Worm (Caenorhabditis elegans): Measurements from ENCODE around the gene slo-1.

ce11 chrV:18556488-18556887 lies 64.4 kb downstream of the slo-1 start, which contains the start of the genes ttr-24 and ttr-25:
- no peak for TF ChIP-seq flt-1 (GFP tag; IDR thresholded peaks at IDR 0.05)
- TF ChIP-seq F13C5.2 (tag; optimal IDR thresholded peaks at IDR 0.05), result no peak
- TF ChIP-seq aly-1 (tag; optimal IDR thresholded peaks at IDR 0.05), result no peak
- TF ChIP-seq ama-1 (optimal IDR thresholded peaks at IDR 0.05), result no peak
- TF ChIP-seq tra-4 (tag; optimal IDR thresholded peaks at IDR 0.05), result no peak
- TF ChIP-seq ets-7 (tag; optimal IDR thresholded peaks at IDR 0.05), result no peak
- TF ChIP-seq B0310.2 (tag; optimal IDR thresholded peaks at IDR 0.05), result no peak
- no peak for TF ChIP-seq hmbx-1 (tag; optimal IDR thresholded peaks at IDR 0.05)
- TF ChIP-seq hnd-1 (tag; optimal IDR thresholded peaks at IDR 0.05), result no peak
- TF ChIP-seq scrt-1 (GFP tag; IDR thresholded peaks at IDR 0.05), result no peak
- TF ChIP-seq hmg-4 (GFP tag; optimal IDR thresholded peaks at IDR 0.05), result no peak
- TF ChIP-seq ceh-13 (GFP tag; optimal IDR thresholded peaks at IDR 0.05), result no peak
- TF ChIP-seq pes-1 (GFP tag; IDR thresholded peaks at IDR 0.05), result no peak

All from whole organism, early embryonic.